Worm (Caenorhabditis elegans): ENCODE measurements around the gene F46B6.12.
A peak's percentile ranks its signal among the peaks of the same experiment; 100 is the strongest.

DNA sequence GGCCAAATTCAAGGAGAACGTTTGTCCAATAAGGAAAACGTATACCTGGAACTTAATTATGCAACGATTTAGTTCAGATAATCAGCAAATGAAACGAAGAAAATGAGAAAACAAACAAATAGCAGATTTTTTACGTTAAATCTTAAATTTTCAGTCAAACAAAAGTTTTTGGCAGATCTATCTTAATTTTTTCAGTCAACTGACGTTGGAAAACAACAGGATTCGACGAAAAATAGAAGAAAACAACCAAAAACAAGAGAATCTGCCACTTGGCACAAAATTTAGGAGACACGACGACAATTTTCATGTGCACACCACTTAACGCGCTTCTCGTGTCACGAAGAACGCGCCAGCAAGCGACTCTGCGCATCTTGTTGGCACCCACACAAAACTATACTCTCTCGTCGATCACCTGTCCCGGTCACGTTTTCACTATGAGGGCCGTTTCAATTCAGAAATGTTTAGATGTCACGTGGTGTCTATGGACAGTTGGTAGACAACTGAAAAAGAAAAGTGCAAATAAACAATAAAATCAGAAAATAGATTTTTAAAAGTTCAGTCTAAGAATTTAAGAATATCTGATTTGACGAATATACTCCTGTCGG lies 14.1 kb upstream of the F46B6.12 start, which contains the start of gene ztf-7:
- TF ChIP-seq nhr-76 (tag; optimal IDR thresholded peaks at IDR 0.05) (peak; percentile 48), unc-62 (GFP tag; optimal IDR thresholded peaks at IDR 0.05 in 1 of 2) (no peak), unc-62 (tag; optimal IDR thresholded peaks at IDR 0.05) (no peak), set-16 (GFP tag; IDR thresholded peaks at IDR 0.05) (no peak; the same call in 1 of the 2 replicates), lin-13 (GFP tag; optimal IDR thresholded peaks at IDR 0.05) (peak; percentile 92), egl-27 (tag; optimal IDR thresholded peaks at IDR 0.05) (no peak), nhr-25 (tag; optimal IDR thresholded peaks at IDR 0.05; ENCODE audit: borderline replicate concordance, insufficient read depth) (peak; percentile 85)
